Fruit fly (Drosophila melanogaster) Kc167 (cell line): Measurements from ENCODE around the gene CG6015.

Experiments used
- Myc ChIP-seq: fragments of >200 bp; optimal IDR thresholded peaks from 2 replicates; lab custom pipeline; 2017; ENCODE audit warnings: missing external identifiers
- Sin3A ChIP-seq: fragments of >200 bp; optimal IDR thresholded peaks from 2 replicates; lab custom pipeline; 2018; ENCODE audit warnings: missing external identifiers
- h ChIP-seq: fragments of >200 bp; optimal IDR thresholded peaks from 3 replicates; lab custom pipeline; 2018; ENCODE audit warnings: missing external identifiers
- insv ChIP-seq: fragments of >200 bp; optimal IDR thresholded peaks from 3 replicates; lab custom pipeline; 2018; ENCODE audit warnings: missing external identifiers
- psq ChIP-seq: fragments of >200 bp; optimal IDR thresholded peaks from 2 replicates; lab custom pipeline; 2017; ENCODE audit warnings: missing external identifiers
- ttk ChIP-seq: sonication (Bioruptor generic); optimal IDR thresholded peaks from 2 replicates; lab custom pipeline; 2017; ENCODE audit warnings: missing external identifiers

CG6015 gene

dm6 chr3R:22034160-22034742, at the start of gene CG6015, which contains the start of the genes CG45099, pit and Fadd:
Gene CG6015 (minus strand): TSS chr3R:22034286.
Gene CG45099 (minus strand): TSS chr3R:22034286.
Gene pit (plus strand): TSS chr3R:22034298.
Gene Fadd (plus strand): TSS chr3R:22034455.
- TF ChIP-seq Sin3A (lab: Kevin White, UChicago) (no peak), psq (lab: Kevin White, UChicago) (no peak), ttk (no peak), h (lab: Kevin White, UChicago) (no peak), insv (lab: Kevin White, UChicago) (no peak), Myc (lab: Kevin White, UChicago) (no peak)

DNA sequence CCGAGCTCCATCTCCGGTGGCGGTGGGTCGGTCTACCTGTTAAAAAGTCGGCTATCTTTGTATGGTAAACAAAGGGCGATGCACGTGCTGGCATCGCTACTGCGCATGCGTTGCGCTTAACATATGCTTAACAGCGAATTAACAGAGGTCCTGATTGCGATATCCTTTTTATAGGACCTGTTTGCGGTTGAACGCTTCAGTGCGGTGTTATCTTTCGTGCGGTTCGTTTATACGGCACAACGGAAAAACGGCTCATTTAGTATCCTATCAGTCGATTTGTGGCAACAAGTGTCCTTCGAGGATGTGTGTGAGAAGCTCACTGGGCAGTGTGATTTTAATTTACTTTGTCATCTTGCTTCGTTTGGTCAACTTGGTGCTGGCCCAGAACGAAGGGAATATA, 46.1 kb upstream of the CG6015 start, which contains the start of gene CG13408:
CG13408 (plus strand) TSS at position 222 of the 400 bp plus-strand sequence.
- TF ChIP-seq Myc (lab: Kevin White, UChicago) (no peak), Sin3A (lab: Kevin White, UChicago) (no peak), h (lab: Kevin White, UChicago) (no peak), psq (lab: Kevin White, UChicago) (no peak), insv (lab: Kevin White, UChicago) (no peak), ttk (no peak)

- no peak for TF ChIP-seq insv (lab: Kevin White, UChicago)
- no peak for TF ChIP-seq Myc (lab: Kevin White, UChicago)
- TF ChIP-seq psq (lab: Kevin White, UChicago), result no peak
- TF ChIP-seq ttk, result no peak
- no peak for TF ChIP-seq Sin3A (lab: Kevin White, UChicago)
- no peak for TF ChIP-seq h (lab: Kevin White, UChicago)
Observed at dm6 chr3R:22072553-22072952, 38.5 kb upstream of the CG6015 start.

DNA sequence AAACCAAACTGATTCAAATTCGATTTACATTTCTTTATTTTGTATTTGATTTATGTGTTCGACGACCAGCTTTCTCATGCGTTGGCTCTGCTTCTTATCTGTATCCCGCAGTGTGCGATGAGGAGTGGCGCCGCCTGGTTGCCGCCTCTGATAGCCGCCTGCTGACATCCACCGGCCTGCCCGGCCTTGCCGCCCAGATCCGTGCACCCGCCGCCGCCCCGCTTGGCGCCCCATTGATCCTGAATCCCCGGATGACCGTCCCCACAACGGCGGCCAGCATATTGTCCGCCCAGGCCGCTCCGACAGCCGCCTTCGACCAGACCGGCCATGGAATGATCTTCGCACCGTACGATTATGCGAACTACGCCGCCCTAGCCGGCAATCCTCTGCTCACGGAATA, 37.5 kb upstream of the CG6015 start:
- TF ChIP-seq h (lab: Kevin White, UChicago), result no peak
- TF ChIP-seq Sin3A (lab: Kevin White, UChicago), result no peak
- TF ChIP-seq insv (lab: Kevin White, UChicago), result no peak
- TF ChIP-seq Myc (lab: Kevin White, UChicago), result no peak
- TF ChIP-seq psq (lab: Kevin White, UChicago), result no peak
- no peak for TF ChIP-seq ttk

- TF ChIP-seq insv (lab: Kevin White, UChicago) (no peak), psq (lab: Kevin White, UChicago) (no peak)
Observed at dm6 chr3R:22067235-22067634, 33.1 kb upstream of the CG6015 start.

dm6 chr3R:22066440-22066839, 32.4 kb upstream of the CG6015 start:
- TF ChIP-seq psq (lab: Kevin White, UChicago) (no peak), Sin3A (lab: Kevin White, UChicago) (no peak), h (lab: Kevin White, UChicago) (no peak), Myc (lab: Kevin White, UChicago) (no peak), ttk (no peak), insv (lab: Kevin White, UChicago) (no peak)

DNA sequence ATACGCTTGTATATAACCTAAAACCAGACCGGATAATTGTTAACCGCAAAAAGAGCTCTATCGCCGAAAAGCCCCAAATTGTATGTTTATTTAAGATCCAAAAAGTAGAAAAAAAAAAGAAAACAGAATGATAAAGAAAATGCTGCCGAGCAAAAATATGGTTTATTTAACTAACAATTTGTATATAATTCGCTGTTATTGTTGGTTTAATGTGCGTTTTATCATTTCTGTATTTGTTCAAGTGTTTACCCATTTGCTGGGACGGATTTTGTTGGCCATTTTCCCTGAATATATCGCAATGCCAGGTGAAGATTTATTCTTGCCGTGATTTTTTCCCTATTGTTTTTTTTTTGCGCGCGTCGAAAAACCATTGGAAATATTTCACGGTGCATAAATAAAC, 23.0 kb upstream of the CG6015 start:
- TF ChIP-seq psq (lab: Kevin White, UChicago) (no peak), insv (lab: Kevin White, UChicago) (no peak), Sin3A (lab: Kevin White, UChicago) (no peak), ttk (no peak), h (lab: Kevin White, UChicago) (no peak), Myc (lab: Kevin White, UChicago) (no peak)

DNA sequence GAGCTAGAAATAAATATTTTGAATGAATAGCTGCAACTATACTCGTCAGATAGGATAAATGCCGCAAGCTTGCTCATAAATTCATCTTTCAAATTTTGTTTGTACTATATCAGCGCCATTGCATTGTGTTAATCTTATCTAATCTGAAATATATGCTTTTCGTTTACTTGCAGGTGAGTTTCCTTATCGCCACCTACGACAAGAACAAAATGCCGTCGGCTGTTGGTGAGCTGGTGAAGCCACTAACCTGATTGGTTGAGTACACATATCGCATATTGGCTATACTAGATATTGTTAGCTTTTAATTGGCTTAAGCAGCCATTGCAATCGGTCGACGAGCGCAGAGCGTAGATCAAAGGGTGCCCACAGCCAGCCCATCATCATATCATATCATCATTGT, 19.7 kb upstream of the CG6015 start:
- TF ChIP-seq Myc (lab: Kevin White, UChicago) (no peak), insv (lab: Kevin White, UChicago) (no peak), Sin3A (lab: Kevin White, UChicago) (no peak)

DNA sequence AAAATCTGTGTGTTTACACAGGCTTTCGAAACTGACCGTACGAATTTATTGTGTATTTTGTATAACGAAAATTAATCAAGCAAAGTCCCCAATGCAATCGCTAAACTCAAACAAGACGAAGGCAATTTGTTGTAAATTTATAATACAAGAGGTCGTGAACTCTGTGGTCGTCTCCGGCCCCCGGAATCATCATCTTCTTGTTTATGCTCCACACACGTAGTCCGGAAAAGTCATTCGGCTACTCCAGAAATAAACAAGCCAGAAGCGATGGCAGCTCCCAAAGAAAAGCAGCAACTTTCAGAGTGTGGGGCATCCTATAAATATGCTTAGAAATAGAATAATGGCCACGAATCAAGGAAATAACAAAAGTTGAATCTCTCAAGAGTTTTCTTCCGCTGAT, 19.1 kb upstream of the CG6015 start:
- no peak for TF ChIP-seq psq (lab: Kevin White, UChicago)

- TF ChIP-seq insv (lab: Kevin White, UChicago), result no peak
- TF ChIP-seq psq (lab: Kevin White, UChicago), result no peak
- no peak for TF ChIP-seq ttk
- no peak for TF ChIP-seq Myc (lab: Kevin White, UChicago)
Observed at dm6 chr3R:22052235-22052634, 18.1 kb upstream of the CG6015 start.

- TF ChIP-seq Sin3A (lab: Kevin White, UChicago), result no peak
- TF ChIP-seq psq (lab: Kevin White, UChicago), result no peak
- TF ChIP-seq Myc (lab: Kevin White, UChicago), result no peak
- TF ChIP-seq insv (lab: Kevin White, UChicago), result no peak
- no peak for TF ChIP-seq ttk
- no peak for TF ChIP-seq h (lab: Kevin White, UChicago)
Observed at dm6 chr3R:22049134-22049796, 15.2 kb upstream of the CG6015 start.

DNA sequence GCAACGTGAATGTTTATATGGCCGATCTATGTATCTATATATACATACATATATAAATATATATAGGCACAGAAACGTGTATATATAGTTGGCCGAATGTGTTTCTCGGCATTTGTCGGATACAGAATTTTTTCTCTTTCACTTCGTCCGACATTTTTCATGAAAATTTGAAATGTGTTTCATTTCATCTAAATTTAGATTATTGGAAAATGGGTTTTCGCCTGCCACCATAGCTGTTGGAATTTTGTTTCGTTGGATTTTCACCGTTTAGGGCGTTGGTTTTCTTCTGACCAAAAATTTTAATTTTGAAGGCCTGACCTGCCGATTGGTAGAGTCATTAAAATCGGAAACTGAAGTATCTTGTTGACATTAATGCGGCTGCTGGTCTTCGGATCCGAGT, 13.3 kb upstream of the CG6015 start:
- TF ChIP-seq psq (lab: Kevin White, UChicago), result no peak
- no peak for TF ChIP-seq ttk
- TF ChIP-seq Sin3A (lab: Kevin White, UChicago), result no peak
- no peak for TF ChIP-seq h (lab: Kevin White, UChicago)
- no peak for TF ChIP-seq insv (lab: Kevin White, UChicago)
- no peak for TF ChIP-seq Myc (lab: Kevin White, UChicago)
